Fruit fly (Drosophila melanogaster): Measurements from ENCODE around the gene Ide.

Gene Ide

DNA sequence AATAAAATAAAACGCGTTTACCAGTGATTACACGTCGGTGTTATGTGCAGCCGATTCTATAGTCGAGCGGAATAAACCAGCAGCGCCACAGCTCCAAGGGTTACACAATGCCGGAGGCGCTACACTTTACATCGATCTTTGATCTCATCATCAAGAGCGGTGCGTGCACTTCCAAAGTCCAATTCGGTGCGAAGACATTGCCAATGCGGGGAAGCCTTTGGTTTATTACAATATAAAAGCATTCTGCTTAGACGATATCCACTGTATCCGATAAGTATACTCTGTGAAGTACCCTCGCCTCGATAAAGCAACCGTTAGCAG, 12.1 kb upstream of the Ide start (continued):
- TF ChIP-seq Ets21C (GFP tag; optimal IDR thresholded peaks at IDR 0.05) (no peak), esn (GFP tag; optimal IDR thresholded peaks at IDR 0.05) (no peak), CG6792 (GFP tag; optimal IDR thresholded peaks at IDR 0.05) (no peak), fkh (GFP tag; optimal IDR thresholded peaks at IDR 0.05) (no peak), topi (GFP tag; optimal IDR thresholded peaks at IDR 0.05) (no peak), CG8319 (GFP tag; optimal IDR thresholded peaks at IDR 0.05) (no peak), fd85E (GFP tag; optimal IDR thresholded peaks at IDR 0.05) (no peak), CG6808 (GFP tag; optimal IDR thresholded peaks at IDR 0.05) (peak; percentile 62), CG9139 (GFP tag; optimal IDR thresholded peaks at IDR 0.05) (peak; percentile 49), Smox (GFP tag; optimal IDR thresholded peaks at IDR 0.05) (no peak), Lpt (GFP tag; optimal IDR thresholded peaks at IDR 0.05) (no peak), CG1621 (tag; optimal IDR thresholded peaks at IDR 0.05) (peak; percentile 3), eg (GFP tag; IDR thresholded peaks at IDR 0.05) (no peak), Eip93F (GFP tag; optimal IDR thresholded peaks at IDR 0.05) (no peak), spab (GFP tag; optimal IDR thresholded peaks at IDR 0.05) (peak; percentile 18), cyc (GFP tag; optimal IDR thresholded peaks at IDR 0.05) (no peak), fd59A (GFP tag; optimal IDR thresholded peaks at IDR 0.05) (no peak), dac (GFP tag; optimal IDR thresholded peaks at IDR 0.05) (no peak), salr (GFP tag; optimal IDR thresholded peaks at IDR 0.05) (no peak)

DNA sequence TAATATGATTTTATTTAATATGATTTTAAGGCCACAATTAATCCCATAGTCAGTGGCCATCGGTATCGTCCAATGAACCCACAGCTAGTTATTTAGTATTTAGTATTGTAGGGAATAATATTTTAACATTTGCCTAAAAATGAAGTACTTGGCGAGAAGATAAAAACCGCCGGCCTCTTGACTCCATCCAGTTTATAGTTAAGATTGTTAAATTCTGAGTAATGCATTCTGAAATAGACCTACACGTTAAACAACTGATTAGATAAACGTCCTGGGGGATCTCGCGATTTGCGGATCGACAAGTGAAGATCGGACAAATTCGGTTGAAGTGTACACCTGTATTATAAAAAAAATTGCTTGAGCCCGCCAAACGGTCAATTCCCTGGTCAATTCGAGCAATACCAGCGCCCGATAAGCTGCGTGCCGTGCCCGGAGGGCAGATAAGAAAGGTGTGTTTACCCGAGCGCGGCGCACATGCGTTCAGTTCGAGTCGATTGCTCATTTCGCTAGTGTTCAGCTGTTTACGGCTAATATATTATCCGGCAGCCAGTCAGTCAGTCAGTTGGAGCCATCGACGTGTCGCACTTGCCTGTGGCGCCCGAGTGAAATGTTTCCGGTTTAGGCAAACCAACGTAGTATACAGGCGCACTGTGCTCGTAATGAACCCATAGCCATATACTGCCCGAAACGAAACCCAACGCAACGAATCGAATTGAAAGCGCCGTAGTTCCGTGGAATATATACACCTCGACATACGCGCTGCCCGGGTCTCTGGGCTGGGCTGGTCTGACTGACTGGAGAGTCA, 11.5 kb upstream of the Ide start:
- TF ChIP-seq lz (GFP tag; optimal IDR thresholded peaks at IDR 0.05) (no peak), eg (GFP tag; IDR thresholded peaks at IDR 0.05) (no peak), svp (GFP tag) (peak; percentile 88), CG15336 (GFP tag; IDR thresholded peaks at IDR 0.05) (no peak), spab (GFP tag; optimal IDR thresholded peaks at IDR 0.05) (no peak), acj6 (GFP tag; optimal IDR thresholded peaks at IDR 0.05) (no peak), CG6792 (GFP tag; optimal IDR thresholded peaks at IDR 0.05) (no peak), CG6854 (GFP tag; optimal IDR thresholded peaks at IDR 0.05) (no peak), Ets96B (tag; optimal IDR thresholded peaks at IDR 0.05) (no peak), vri (GFP tag; optimal IDR thresholded peaks at IDR 0.05) (peak; percentile 44), CG6163 (GFP tag; IDR thresholded peaks at IDR 0.05) (peak; percentile 23; the same call in 1 of the 3 replicates), Lpt (GFP tag; optimal IDR thresholded peaks at IDR 0.05) (no peak), CG6808 (GFP tag; optimal IDR thresholded peaks at IDR 0.05) (no peak), fkh (GFP tag; optimal IDR thresholded peaks at IDR 0.05) (peak; percentile 26), Eip78C (GFP tag) (peak; percentile 24)

DNA sequence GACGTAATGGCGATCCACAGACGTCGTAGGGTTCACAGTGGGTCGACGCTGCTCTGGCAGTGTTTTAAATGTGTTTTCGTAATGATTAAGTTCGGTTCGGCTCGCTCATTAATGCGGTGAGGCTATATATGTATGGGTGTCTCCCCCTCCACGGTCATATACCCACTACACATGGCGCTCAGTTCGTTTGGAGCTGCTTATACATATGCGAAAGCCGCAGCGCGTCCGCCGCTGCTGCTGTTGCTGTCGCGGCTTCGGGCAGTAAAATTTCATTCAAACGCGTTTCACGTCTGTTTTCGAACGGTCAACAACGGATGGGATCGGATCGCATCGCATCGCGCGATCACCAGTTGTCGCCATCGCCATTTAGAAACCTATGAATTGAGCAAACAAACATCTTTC, 10.3 kb upstream of the Ide start:
- TF ChIP-seq CG6163 (GFP tag; IDR thresholded peaks at IDR 0.05) (no peak), CG16779 (tag; optimal IDR thresholded peaks at IDR 0.05) (no peak), svp (GFP tag) (peak; percentile 98), Sox15 (GFP tag; optimal IDR thresholded peaks at IDR 0.05) (no peak), achi (GFP tag; optimal IDR thresholded peaks at IDR 0.05) (no peak), CG1621 (tag; optimal IDR thresholded peaks at IDR 0.05) (peak; percentile 4), CG15336 (GFP tag; IDR thresholded peaks at IDR 0.05) (peak; percentile 18; the same call in 1 of the 2 replicates), Lpt (GFP tag; optimal IDR thresholded peaks at IDR 0.05) (no peak), vri (GFP tag; optimal IDR thresholded peaks at IDR 0.05) (no peak), CG6276 (GFP tag; optimal IDR thresholded peaks at IDR 0.05) (peak; percentile 50), fkh (GFP tag; optimal IDR thresholded peaks at IDR 0.05) (peak; percentile 57)

DNA sequence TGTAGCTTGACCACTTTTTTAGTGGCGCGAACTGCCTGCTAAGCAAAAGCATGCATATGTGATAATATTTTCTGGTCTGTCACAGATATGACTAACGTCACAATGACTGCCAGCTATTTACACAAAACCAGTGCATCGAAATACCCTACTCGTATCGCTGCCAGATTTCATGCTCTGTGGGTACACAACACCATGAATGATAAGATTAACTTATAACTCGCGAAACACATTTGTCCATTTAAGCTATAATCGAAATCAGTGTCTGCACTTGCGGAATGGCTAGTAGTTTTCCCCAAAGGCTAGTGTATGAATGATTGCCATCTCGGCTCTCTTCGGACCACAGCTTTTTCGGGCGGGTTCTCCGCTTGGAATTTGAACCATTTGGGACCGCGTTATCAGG, 9.7 kb upstream of the Ide start:
- TF ChIP-seq Eip75B (GFP tag; optimal IDR thresholded peaks at IDR 0.05), result no peak
- no peak for TF ChIP-seq Met (GFP tag; optimal IDR thresholded peaks at IDR 0.05)
- TF ChIP-seq Hr39 (GFP tag; optimal IDR thresholded peaks at IDR 0.05), result no peak
- TF ChIP-seq CG8319 (GFP tag; optimal IDR thresholded peaks at IDR 0.05), result no peak
- TF ChIP-seq vri (GFP tag; optimal IDR thresholded peaks at IDR 0.05), result peak; percentile 69
- TF ChIP-seq lz (GFP tag; optimal IDR thresholded peaks at IDR 0.05), result no peak
- no peak for TF ChIP-seq CG9139 (GFP tag; optimal IDR thresholded peaks at IDR 0.05)
- TF ChIP-seq fd85E (GFP tag; optimal IDR thresholded peaks at IDR 0.05), result no peak
- TF ChIP-seq cyc (GFP tag; optimal IDR thresholded peaks at IDR 0.05), result no peak
- TF ChIP-seq Eip78C (GFP tag), result peak; percentile 17
- TF ChIP-seq Hr38 (GFP tag; optimal IDR thresholded peaks at IDR 0.05), result no peak
- TF ChIP-seq OdsH (GFP tag; optimal IDR thresholded peaks at IDR 0.05), result no peak
- no peak for TF ChIP-seq Gug (GFP tag; IDR thresholded peaks at IDR 0.05)
- peak; percentile 46 for TF ChIP-seq fkh (GFP tag; optimal IDR thresholded peaks at IDR 0.05)
- TF ChIP-seq CG15336 (GFP tag; IDR thresholded peaks at IDR 0.05), result no peak
- no peak for TF ChIP-seq Sox102F (GFP tag; optimal IDR thresholded peaks at IDR 0.05)
- TF ChIP-seq CG16779 (tag; optimal IDR thresholded peaks at IDR 0.05), result no peak
- TF ChIP-seq Hr4 (GFP tag; optimal IDR thresholded peaks at IDR 0.05), result no peak
- peak; percentile 17 for TF ChIP-seq CG6808 (GFP tag; optimal IDR thresholded peaks at IDR 0.05)
- no peak for TF ChIP-seq Eip93F (GFP tag; optimal IDR thresholded peaks at IDR 0.05)
- TF ChIP-seq acj6 (GFP tag; optimal IDR thresholded peaks at IDR 0.05), result no peak
- TF ChIP-seq achi (GFP tag; optimal IDR thresholded peaks at IDR 0.05), result no peak
- no peak for TF ChIP-seq CG11294 (GFP tag; IDR thresholded peaks at IDR 0.05)

Measured in whole organism, prepupa.